Fruit fly (Drosophila melanogaster) whole organism, adult: ENCODE data around the gene Cpr92A.
A peak's percentile ranks its signal among the peaks of the same experiment; 100 is the strongest.

Experiments
- CG11617 ChIP-seq: fragments of 200-800 bp; sonication (Bioruptor generic); optimal IDR thresholded peaks from 2 replicates; lab custom pipeline; 2017; ENCODE audit warnings: mild to moderate bottlenecking, missing biosample characterization, missing genetic modification reagents, missing genetic modification characterization
- CG12768 ChIP-seq: fragments of 200-800 bp; sonication (Bioruptor generic); optimal IDR thresholded peaks from 2 replicates; lab custom pipeline; 2017; ENCODE audit warnings: missing biosample characterization, missing genetic modification characterization, mild to moderate bottlenecking, moderate library complexity, missing genetic modification reagents
- CG14711 ChIP-seq: fragments of 200-800 bp; sonication (Bioruptor generic); optimal IDR thresholded peaks from 2 replicates; lab custom pipeline; 2018; ENCODE audit warnings: missing biosample characterization, mild to moderate bottlenecking, missing genetic modification characterization, moderate library complexity
- CG33017 ChIP-seq: fragments of 200-800 bp; sonication (Bioruptor generic); optimal IDR thresholded peaks from 2 replicates; lab custom pipeline; 2018; ENCODE audit warnings: missing biosample characterization, mild to moderate bottlenecking, missing genetic modification characterization, moderate library complexity
- CG5204 ChIP-seq: fragments of 200-800 bp; sonication (Bioruptor generic); optimal IDR thresholded peaks from 2 replicates; lab custom pipeline; 2016; ENCODE audit warnings: missing biosample characterization, missing genetic modification characterization
- CG7045 ChIP-seq: fragments of 200-800 bp; sonication (Bioruptor generic); optimal IDR thresholded peaks from 2 replicates; lab custom pipeline; 2017; ENCODE audit warnings: missing biosample characterization, mild to moderate bottlenecking, missing genetic modification characterization
- CG7101 ChIP-seq: fragments of 200-800 bp; sonication (Bioruptor generic); optimal IDR thresholded peaks from 2 replicates; lab custom pipeline; 2018; ENCODE audit warnings: missing biosample characterization, mild to moderate bottlenecking, missing genetic modification characterization, moderate library complexity
- Hr96 ChIP-seq: fragments of 200-800 bp; sonication (Bioruptor generic); optimal IDR thresholded peaks from 2 replicates; lab custom pipeline; 2016; ENCODE audit warnings: missing biosample characterization, missing genetic modification characterization
- Mnt ChIP-seq: fragments of 200-800 bp; sonication (Bioruptor generic); optimal IDR thresholded peaks from 2 replicates; lab custom pipeline; 2016; ENCODE audit warnings: missing biosample characterization, mild to moderate bottlenecking, missing genetic modification characterization
- cic ChIP-seq: fragments of 200-800 bp; sonication (Bioruptor generic); optimal IDR thresholded peaks from 2 replicates; lab custom pipeline; 2017; ENCODE audit warnings: missing biosample characterization, mild to moderate bottlenecking, missing genetic modification characterization, moderate library complexity
- kay ChIP-seq: fragments of 200-800 bp; sonication (Bioruptor generic); peaks from one replicate; lab custom pipeline; 2016; ENCODE audit warnings: missing biosample characterization, missing genetic modification characterization, borderline replicate concordance
- pad ChIP-seq: fragments of 200-800 bp; sonication (Bioruptor generic); optimal IDR thresholded peaks from 3 replicates; lab custom pipeline; 2017; ENCODE audit warnings: missing biosample characterization, missing genetic modification characterization, mild to moderate bottlenecking, moderate library complexity, missing genetic modification reagents
- tj ChIP-seq: fragments of 200-800 bp; sonication (Bioruptor generic); optimal IDR thresholded peaks from 3 replicates; lab custom pipeline; 2017; ENCODE audit warnings: missing biosample characterization, mild to moderate bottlenecking, missing genetic modification characterization, moderate library complexity

dm6 chr3R:19569654-19570053, 29.1 kb downstream of the Cpr92A start:
- TF ChIP-seq kay (GFP tag; lab: Kevin White, UChicago) (no peak), CG5204 (GFP tag; lab: Kevin White, UChicago) (no peak), Hr96 (GFP tag; lab: Kevin White, UChicago) (no peak), CG12768 (GFP tag; lab: Kevin White, UChicago) (no peak), CG11617 (GFP tag; lab: Kevin White, UChicago) (no peak), Mnt (GFP tag; lab: Kevin White, UChicago) (no peak), CG7101 (tag; lab: Kevin White, UChicago) (no peak), CG33017 (tag; lab: Kevin White, UChicago) (no peak), cic (GFP tag; lab: Kevin White, UChicago) (no peak), CG14711 (tag; lab: Kevin White, UChicago) (no peak), pad (no peak), CG7045 (GFP tag; lab: Kevin White, UChicago) (no peak), tj (GFP tag; lab: Kevin White, UChicago) (peak; percentile 68)
